Worm (Caenorhabditis elegans) whole organism, late embryonic: ENCODE measurements around the gene helq-1.

Experiments used
- K09A11.1 ChIP-seq: sonication (generic microtip); optimal IDR thresholded peaks from 2 replicates; lab custom pipeline; 2017; ENCODE audit warnings: antibody characterized with exemption, mild to moderate bottlenecking, missing genetic modification characterization, missing compliant biosample characterization; ENCODE audit not compliant: insufficient read depth
- Y22D7AL.16 ChIP-seq: sonication (generic microtip); optimal IDR thresholded peaks from 2 replicates; lab custom pipeline; 2016; ENCODE audit warnings: missing genetic modification characterization, missing compliant biosample characterization
- dmd-4 ChIP-seq: sonication (generic microtip); optimal IDR thresholded peaks from 2 replicates; lab custom pipeline; 2016; ENCODE audit warnings: borderline replicate concordance, missing genetic modification characterization, missing compliant biosample characterization
- gmeb-2 ChIP-seq: sonication (generic microtip); optimal IDR thresholded peaks from 2 replicates; lab custom pipeline; 2016; ENCODE audit warnings: missing genetic modification characterization, inconsistent platforms, missing compliant biosample characterization
- odd-2 ChIP-seq: sonication (generic microtip); optimal IDR thresholded peaks from 2 replicates; lab custom pipeline; 2017; ENCODE audit warnings: antibody characterized with exemption, mild to moderate bottlenecking, missing genetic modification characterization, missing compliant biosample characterization
- pax-1 ChIP-seq: fragments of 150-350 bp; optimal IDR thresholded peaks from 2 replicates; lab custom pipeline; 2014; ENCODE audit warnings: missing biosample characterization, missing genetic modification characterization
- pros-1 ChIP-seq: fragments of 150-350 bp; optimal IDR thresholded peaks from 2 replicates; lab custom pipeline; 2014; ENCODE audit warnings: missing biosample characterization, missing genetic modification reagents, missing genetic modification characterization
- rnt-1 ChIP-seq: sonication (generic microtip); optimal IDR thresholded peaks from 2 replicates; lab custom pipeline; 2016; ENCODE audit warnings: missing genetic modification characterization, missing compliant biosample characterization
- sdc-2 ChIP-seq: sonication (generic microtip); optimal IDR thresholded peaks from 2 replicates; lab custom pipeline; 2016; ENCODE audit warnings: missing genotype, missing genetic modification characterization, missing compliant biosample characterization
- tbx-7 ChIP-seq: sonication (generic microtip); optimal IDR thresholded peaks from 2 replicates; lab custom pipeline; 2016; ENCODE audit warnings: missing genotype, missing genetic modification characterization, missing compliant biosample characterization
- unc-3 ChIP-seq, 2 experiments: fragments of 200-800 bp in 1 of 2; sonication (Bioruptor generic) in 1 of 2; sonication (generic microtip) in 1 of 2; conservative IDR thresholded peaks in 1 of 2; optimal IDR thresholded peaks in 1 of 2; 2 replicates each; pipeline versions ENCODE4 v1.3.6 to Lab custom; 2016 to 2022; ENCODE audit warnings: missing compliant biosample characterization in 2 of 2, missing genetic modification characterization in 2 of 2, missing genetic modification reagents in 1 of 2

- no peak for TF ChIP-seq odd-2 (tag; lab: Kevin White, UChicago)
- peak; percentile 23; the same call in 1 of the 2 replicates for TF ChIP-seq unc-3 (GFP tag; conservative IDR thresholded peaks at IDR 0.05; lab: Robert Waterston, UW)
- peak; percentile 67 for TF ChIP-seq unc-3 (tag; optimal IDR thresholded peaks at IDR 0.05; lab: Kevin White, UChicago)
- peak; percentile 24 for TF ChIP-seq Y22D7AL.16
- TF ChIP-seq dmd-4: no peak
- TF ChIP-seq sdc-2 (tag; lab: Kevin White, UChicago): peak; percentile 8
- TF ChIP-seq gmeb-2 (tag; lab: Kevin White, UChicago): peak; percentile 67
- TF ChIP-seq tbx-7 (tag; lab: Kevin White, UChicago): no peak
- TF ChIP-seq pros-1: no peak
- TF ChIP-seq K09A11.1: peak; percentile 66
- TF ChIP-seq pax-1 (tag; lab: Kevin White, UChicago): no peak
- TF ChIP-seq rnt-1: no peak
Observed at ce11 chrIII:535266-536107, 51.4 kb downstream of the helq-1 start.
